Worm (Caenorhabditis elegans): ENCODE data around the gene dagl-2.

Gene dagl-2

ce11 chrIII:768528-768927 lies 14.6 kb downstream of the dagl-2 start:
- TF ChIP-seq nhr-237 (tag; optimal IDR thresholded peaks at IDR 0.05) (no peak), lin-11 (tag; optimal IDR thresholded peaks at IDR 0.05) (no peak), ztf-11 (tag; optimal IDR thresholded peaks at IDR 0.05) (no peak), ZK546.5 (tag; optimal IDR thresholded peaks at IDR 0.05) (no peak), ztf-1 (GFP tag; conservative IDR thresholded peaks at IDR 0.05) (no peak), ztf-4 (tag; optimal IDR thresholded peaks at IDR 0.05) (no peak), nhr-12 (tag; optimal IDR thresholded peaks at IDR 0.05) (no peak), mbf-1 (tag; optimal IDR thresholded peaks at IDR 0.05) (no peak), aly-2 (tag; optimal IDR thresholded peaks at IDR 0.05) (no peak), C34F6.9 (tag; optimal IDR thresholded peaks at IDR 0.05) (no peak), dmd-4 (tag; optimal IDR thresholded peaks at IDR 0.05) (no peak), ceh-16 (tag; optimal IDR thresholded peaks at IDR 0.05) (no peak)

- TF ChIP-seq sma-9 (GFP tag; optimal IDR thresholded peaks at IDR 0.05) = no peak
- no peak for TF ChIP-seq sma-9 (tag; optimal IDR thresholded peaks at IDR 0.05)
- no peak for TF ChIP-seq nhr-11 (tag; optimal IDR thresholded peaks at IDR 0.05)
Observed at ce11 chrIII:764884-765283, 18.2 kb downstream of the dagl-2 start, which contains the start of gene ptl-1. Gene ptl-1, plus strand, starts transcription at chrIII:765184.

ce11 chrIII:764404-764803 lies 18.7 kb downstream of the dagl-2 start:
- TF ChIP-seq nhr-10 (tag; optimal IDR thresholded peaks at IDR 0.05) (no peak), aly-2 (tag; optimal IDR thresholded peaks at IDR 0.05) (no peak), nhr-77 (tag; optimal IDR thresholded peaks at IDR 0.05) (no peak), ama-1 (optimal IDR thresholded peaks at IDR 0.05) (no peak), nhr-23 (tag; optimal IDR thresholded peaks at IDR 0.05) (no peak), F13H6.1 (tag; optimal IDR thresholded peaks at IDR 0.05) (peak; percentile 29), fos-1 (tag; optimal IDR thresholded peaks at IDR 0.05) (no peak), lin-11 (tag; optimal IDR thresholded peaks at IDR 0.05) (peak; percentile 18), C34F6.9 (tag; optimal IDR thresholded peaks at IDR 0.05) (peak; percentile 72), blmp-1 (tag; optimal IDR thresholded peaks at IDR 0.05; ENCODE audit: insufficient read depth) (no peak), egl-27 (tag; optimal IDR thresholded peaks at IDR 0.05) (no peak), R02D3.7 (tag; optimal IDR thresholded peaks at IDR 0.05) (no peak), lsy-2 (tag; optimal IDR thresholded peaks at IDR 0.05) (peak in 1 of 2 experiments; percentile 47), ztf-4 (tag; optimal IDR thresholded peaks at IDR 0.05) (no peak), lin-13 (GFP tag; optimal IDR thresholded peaks at IDR 0.05) (no peak), unc-55 (GFP tag; optimal IDR thresholded peaks at IDR 0.05) (peak; percentile 82), ZK546.5 (tag; optimal IDR thresholded peaks at IDR 0.05) (no peak), gmeb-1 (tag; optimal IDR thresholded peaks at IDR 0.05) (no peak), sma-9 (GFP tag; optimal IDR thresholded peaks at IDR 0.05) (peak; percentile 3), sma-9 (tag; optimal IDR thresholded peaks at IDR 0.05) (no peak), elt-3 (tag; optimal IDR thresholded peaks at IDR 0.05) (no peak), skn-1 (tag; optimal IDR thresholded peaks at IDR 0.05) (no peak), snpc-4 (tag; optimal IDR thresholded peaks at IDR 0.05) (no peak), nhr-129 (tag; optimal IDR thresholded peaks at IDR 0.05) (peak; percentile 47), mdl-1 (tag; optimal IDR thresholded peaks at IDR 0.05) (no peak), peb-1 (tag; optimal IDR thresholded peaks at IDR 0.05) (no peak), elt-1 (tag; optimal IDR thresholded peaks at IDR 0.05) (no peak), crh-2 (tag; optimal IDR thresholded peaks at IDR 0.05) (peak; percentile 58), ceh-16 (tag; optimal IDR thresholded peaks at IDR 0.05) (no peak)

- TF ChIP-seq egl-27 (tag; optimal IDR thresholded peaks at IDR 0.05) (no peak), unc-55 (GFP tag; optimal IDR thresholded peaks at IDR 0.05) (peak; percentile 57)
Observed at ce11 chrIII:762508-762907, 20.6 kb downstream of the dagl-2 start.

ce11 chrIII:761476-761875 lies 21.6 kb downstream of the dagl-2 start, which contains the start of gene nlp-52:
Gene nlp-52, plus strand, starts transcription at chrIII:761776.
- TF ChIP-seq nhr-11 (tag; optimal IDR thresholded peaks at IDR 0.05) = no peak
- no peak for TF ChIP-seq ZK546.5 (tag; optimal IDR thresholded peaks at IDR 0.05)
- no peak for TF ChIP-seq mdl-1 (tag; optimal IDR thresholded peaks at IDR 0.05)
- TF ChIP-seq skn-1 (tag; optimal IDR thresholded peaks at IDR 0.05) = no peak
- TF ChIP-seq nhr-77 (tag; optimal IDR thresholded peaks at IDR 0.05) = no peak
- no peak for TF ChIP-seq nhr-25 (tag; optimal IDR thresholded peaks at IDR 0.05)
- no peak for TF ChIP-seq ztf-1 (GFP tag; conservative IDR thresholded peaks at IDR 0.05)
- TF ChIP-seq egl-27 (tag; optimal IDR thresholded peaks at IDR 0.05) = no peak
- TF ChIP-seq sma-3 (GFP tag; optimal IDR thresholded peaks at IDR 0.05) = no peak
- no peak for TF ChIP-seq ama-1 (optimal IDR thresholded peaks at IDR 0.05)
- TF ChIP-seq R02D3.7 (tag; optimal IDR thresholded peaks at IDR 0.05) = no peak
- no peak for TF ChIP-seq crh-2 (tag; optimal IDR thresholded peaks at IDR 0.05)
- TF ChIP-seq nhr-23 (tag; optimal IDR thresholded peaks at IDR 0.05) = no peak
- no peak for TF ChIP-seq unc-62 (GFP tag; optimal IDR thresholded peaks at IDR 0.05)
- TF ChIP-seq nhr-129 (tag; optimal IDR thresholded peaks at IDR 0.05) = no peak
- TF ChIP-seq sem-4 (tag; optimal IDR thresholded peaks at IDR 0.05) = no peak
- no peak for TF ChIP-seq ceh-82 (tag; optimal IDR thresholded peaks at IDR 0.05)
- TF ChIP-seq unc-55 (GFP tag; optimal IDR thresholded peaks at IDR 0.05) = no peak
- TF ChIP-seq blmp-1 (tag; optimal IDR thresholded peaks at IDR 0.05; ENCODE audit: insufficient read depth) = no peak
- no peak for TF ChIP-seq elt-1 (tag; optimal IDR thresholded peaks at IDR 0.05)
